Worm (Caenorhabditis elegans) whole organism, L4/young adult: ENCODE measurements around the gene grl-25.

Experiments
- W03F9.2 ChIP-seq: fragments of 150-350 bp; optimal IDR thresholded peaks from 2 replicates; lab custom pipeline; 2014; ENCODE audit warnings: missing biosample characterization, missing genetic modification characterization
- dao-5 ChIP-seq: sonication (generic microtip); optimal IDR thresholded peaks from 2 replicates; lab custom pipeline; 2016; ENCODE audit warnings: missing genotype, missing genetic modification characterization, moderate library complexity, missing compliant biosample characterization

- TF ChIP-seq W03F9.2 (tag; lab: Kevin White, UChicago) (no peak), dao-5 (no peak)
Observed at ce11 chrIII:8996686-8997085, 34.6 kb downstream of the grl-25 start, which contains the start of gene skat-1.
